Worm (Caenorhabditis elegans): ENCODE results near the gene Y46G5A.14.

DNA sequence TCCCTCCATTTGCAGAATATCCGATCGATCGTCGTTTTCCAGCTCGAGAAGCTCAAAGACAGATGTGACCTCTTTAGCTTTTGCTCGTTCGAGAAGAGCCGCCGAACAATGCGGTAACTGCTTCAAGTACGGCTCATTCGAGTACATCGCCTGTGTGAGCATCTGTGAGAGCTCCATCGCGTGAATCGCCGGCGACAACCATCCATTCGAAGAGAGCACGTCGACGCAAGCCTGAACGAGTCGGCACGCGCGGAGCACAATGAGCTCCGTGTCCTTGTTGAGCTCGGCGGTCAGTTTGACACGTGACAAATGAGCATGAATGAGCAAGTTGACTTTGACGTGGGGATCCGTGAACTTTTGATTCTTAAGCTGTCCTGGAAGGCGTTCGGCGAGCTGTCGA, 46.6 kb upstream of the Y46G5A.14 start:
- TF ChIP-seq lin-35 (GFP tag; optimal IDR thresholded peaks at IDR 0.05) (no peak), die-1 (tag; optimal IDR thresholded peaks at IDR 0.05) (no peak), bed-2 (GFP tag; IDR thresholded peaks at IDR 0.05) (no peak), F23B12.7 (tag; optimal IDR thresholded peaks at IDR 0.05; ENCODE audit: insufficient read depth) (no peak), zfh-2 (GFP tag; conservative IDR thresholded peaks at IDR 0.05) (peak; percentile 82)
